Fruit fly (Drosophila melanogaster): Measurements from ENCODE around the gene Spp.

dm6 chr2L:585268-585667 lies 40.8 kb upstream of the Spp start:
- no peak for TF ChIP-seq bab1 (GFP tag; optimal IDR thresholded peaks at IDR 0.05)
- no peak for TF ChIP-seq tj (GFP tag; optimal IDR thresholded peaks at IDR 0.05)
- TF ChIP-seq CG1620 (GFP tag; optimal IDR thresholded peaks at IDR 0.05) = no peak
- no peak for TF ChIP-seq toe (GFP tag; optimal IDR thresholded peaks at IDR 0.05)
- TF ChIP-seq Clk (GFP tag; optimal IDR thresholded peaks at IDR 0.05) = no peak
- TF ChIP-seq kay (GFP tag; ENCODE audit: borderline replicate concordance) = no peak
- no peak for TF ChIP-seq CG11617 (GFP tag; optimal IDR thresholded peaks at IDR 0.05)
- no peak for TF ChIP-seq CG12768 (GFP tag; optimal IDR thresholded peaks at IDR 0.05)
- no peak for TF ChIP-seq Mnt (GFP tag; optimal IDR thresholded peaks at IDR 0.05)
